Fruit fly (Drosophila melanogaster): ENCODE measurements around the gene CG9592.

The CG9592 gene

dm6 chr3L:14550839-14551415 is 33.3 kb downstream of the CG9592 start, which contains the start of gene Gbs-70E (continued):
- TF ChIP-seq pb (GFP tag; optimal IDR thresholded peaks at IDR 0.05): peak; percentile 92
- no peak for TF ChIP-seq Lpt (GFP tag; optimal IDR thresholded peaks at IDR 0.05)
- TF ChIP-seq CG14441 (GFP tag; IDR thresholded peaks at IDR 0.05): peak; percentile 92
- TF ChIP-seq dimm (GFP tag; IDR thresholded peaks at IDR 0.05): 0 out of 2 replicates have a peak, but pooled peaks have one; percentile 67
- no peak for TF ChIP-seq usp (GFP tag; optimal IDR thresholded peaks at IDR 0.05)
- peak; percentile 90 to 96 for TF ChIP-seq Hr51 (GFP tag; optimal IDR thresholded peaks at IDR 0.05)
- peak; percentile 67 for TF ChIP-seq CG6683 (GFP tag; optimal IDR thresholded peaks at IDR 0.05)
- peak; percentile 83 for TF ChIP-seq CG8944 (GFP tag; optimal IDR thresholded peaks at IDR 0.05)
- TF ChIP-seq CG13287 (GFP tag; IDR thresholded peaks at IDR 0.05; ENCODE audit: partially characterized antibody): peak; percentile 62; the same call in 1 of the 2 replicates
- peak; percentile 88 for TF ChIP-seq maf-S (GFP tag; optimal IDR thresholded peaks at IDR 0.05)
- peak; percentile 59 for TF ChIP-seq TFAM (GFP tag; optimal IDR thresholded peaks at IDR 0.05)
- peak; percentile 90 for TF ChIP-seq CG32767 (GFP tag; IDR thresholded peaks at IDR 0.05)
- peak; percentile 85 for TF ChIP-seq Blimp-1 (GFP tag; optimal IDR thresholded peaks at IDR 0.05)
- no peak for TF ChIP-seq CkIIα-i1 (GFP tag; IDR thresholded peaks at IDR 0.05)
- TF ChIP-seq YL-1 (GFP tag; optimal IDR thresholded peaks at IDR 0.05): peak; percentile 77
- no peak for TF ChIP-seq Dip2 (GFP tag; IDR thresholded peaks at IDR 0.05)
- peak; percentile 83 for TF ChIP-seq Deaf1 (tag; optimal IDR thresholded peaks at IDR 0.05)
- peak; percentile 71 for TF ChIP-seq CG12071 (GFP tag; optimal IDR thresholded peaks at IDR 0.05)
- TF ChIP-seq CG12219 (GFP tag; optimal IDR thresholded peaks at IDR 0.05): peak; percentile 91
- TF ChIP-seq CG12236 (GFP tag; optimal IDR thresholded peaks at IDR 0.05): peak; percentile 94
- peak; percentile 91 for TF ChIP-seq CG17359 (tag; optimal IDR thresholded peaks at IDR 0.05)
- TF ChIP-seq zen2 (GFP tag; IDR thresholded peaks at IDR 0.05; ENCODE audit: partially characterized antibody): no peak
- no peak for TF ChIP-seq CG3726 (GFP tag; IDR thresholded peaks at IDR 0.05)
- peak; percentile 94 for TF ChIP-seq CG6689 (GFP tag; IDR thresholded peaks at IDR 0.05)
- TF ChIP-seq Nf-YC (tag; optimal IDR thresholded peaks at IDR 0.05): peak; percentile 85
- peak; percentile 86 for TF ChIP-seq CG12942 (GFP tag; optimal IDR thresholded peaks at IDR 0.05)
- TF ChIP-seq peb (GFP tag; IDR thresholded peaks at IDR 0.05): peak; percentile 86
- TF ChIP-seq CG34376 (GFP tag; optimal IDR thresholded peaks at IDR 0.05): peak; percentile 92
- TF ChIP-seq CG4820 (GFP tag; optimal IDR thresholded peaks at IDR 0.05): peak; percentile 85
- peak; percentile 89 for TF ChIP-seq esg (GFP tag; conservative IDR thresholded peaks at IDR 0.05)
- TF ChIP-seq Dll (GFP tag; IDR thresholded peaks at IDR 0.05; ENCODE audit: partially characterized antibody): peak; percentile 52; the same call in 1 of the 4 replicates
- TF ChIP-seq CG17385 (GFP tag; optimal IDR thresholded peaks at IDR 0.05): peak; percentile 90
- TF ChIP-seq seq (GFP tag; IDR thresholded peaks at IDR 0.05): peak; percentile 94
- TF ChIP-seq CG6654 (GFP tag; optimal IDR thresholded peaks at IDR 0.05): peak; percentile 13
- TF ChIP-seq sob (GFP tag; IDR thresholded peaks at IDR 0.05): peak; percentile 90
- peak; percentile 77 for TF ChIP-seq sima (GFP tag; optimal IDR thresholded peaks at IDR 0.05)
- TF ChIP-seq CG8924 (tag; optimal IDR thresholded peaks at IDR 0.05): peak; percentile 94
- peak; percentile 79; the same call in 1 of the 3 replicates for TF ChIP-seq CG2889 (GFP tag; IDR thresholded peaks at IDR 0.05)
- TF ChIP-seq row (GFP tag; IDR thresholded peaks at IDR 0.05): peak; percentile 100
- peak; percentile 80; the same call in 1 of the 3 replicates for TF ChIP-seq CG11456 (GFP tag; IDR thresholded peaks at IDR 0.05)
- peak; percentile 66 for TF ChIP-seq jing (GFP tag; optimal IDR thresholded peaks at IDR 0.05)
- TF ChIP-seq bcd (GFP tag; optimal IDR thresholded peaks at IDR 0.05): peak; percentile 84
- TF ChIP-seq CG10274 (GFP tag; optimal IDR thresholded peaks at IDR 0.05): peak; percentile 71
- peak; percentile 95 for TF ChIP-seq Atf6 (GFP tag; IDR thresholded peaks at IDR 0.05)
- TF ChIP-seq chinmo (GFP tag; IDR thresholded peaks at IDR 0.05; ENCODE audit: partially characterized antibody): peak; percentile 92
- peak; percentile 92 for TF ChIP-seq pho (GFP tag; optimal IDR thresholded peaks at IDR 0.05)
- peak; percentile 94 for TF ChIP-seq CG17829 (tag; optimal IDR thresholded peaks at IDR 0.05)
- TF ChIP-seq Ssrp (tag; optimal IDR thresholded peaks at IDR 0.05): peak; percentile 86
- TF ChIP-seq CG7928 (GFP tag; optimal IDR thresholded peaks at IDR 0.05): peak; percentile 52
- peak; percentile 61 for TF ChIP-seq fd64A (GFP tag; optimal IDR thresholded peaks at IDR 0.05)

Measured in whole organism, embryonic.